Fruit fly (Drosophila melanogaster): Measurements from ENCODE around the gene CG33293.

- TF ChIP-seq pan (optimal IDR thresholded peaks at IDR 0.05) (no peak), CG8478 (optimal IDR thresholded peaks at IDR 0.05) (no peak)
Measured at dm6 chr3R:5217278-5217714, 23.2 kb downstream of the CG33293 start, which contains the start of gene cno.
